Fruit fly (Drosophila melanogaster) whole organism, embryonic: ENCODE measurements around the gene Adh.

Source experiments
- Ada2b ChIP-seq: fragments of 200-800 bp; sonication (Bioruptor generic); IDR thresholded peaks from 2 replicates; pipeline ENCODE4 v1.3.6; 2022; ENCODE audit warnings: missing biosample characterization, missing genetic modification characterization
- BEAF-32 ChIP-seq: fragments of 200-800 bp; sonication (Bioruptor generic); optimal IDR thresholded peaks from 3 replicates; lab custom pipeline; 2017; ENCODE audit warnings: missing biosample characterization, missing genetic modification characterization, mild to moderate bottlenecking, moderate library complexity, missing genetic modification reagents
- CG10979 ChIP-seq: fragments of 200-800 bp; sonication (Bioruptor generic); optimal IDR thresholded peaks from 2 replicates; lab custom pipeline; 2018; ENCODE audit warnings: missing biosample characterization, mild to moderate bottlenecking, missing genetic modification characterization, moderate library complexity
- CG11085 ChIP-seq: fragments of 200-800 bp; sonication (Bioruptor generic); IDR thresholded peaks from 2 replicates; pipeline ENCODE4 v1.3.6; 2022; ENCODE audit warnings: missing biosample characterization, missing genetic modification characterization
- CG11398 ChIP-seq: fragments of 200-800 bp; sonication (Bioruptor generic); optimal IDR thresholded peaks from 2 replicates; lab custom pipeline; 2016; ENCODE audit warnings: missing biosample characterization, missing genetic modification characterization
- CG13123 ChIP-seq: fragments of 200-800 bp; sonication (Bioruptor generic); optimal IDR thresholded peaks from 2 replicates; lab custom pipeline; 2016; ENCODE audit warnings: missing biosample characterization, missing genetic modification characterization
- CG14014 ChIP-seq: fragments of 200-800 bp; sonication (Bioruptor generic); IDR thresholded peaks from 2 replicates; pipeline ENCODE4 v1.3.6; 2022; ENCODE audit warnings: missing biosample characterization, missing genetic modification characterization
- CG15073 ChIP-seq: fragments of 200-800 bp; sonication (Bioruptor generic); optimal IDR thresholded peaks from 2 replicates; lab custom pipeline; 2016; ENCODE audit warnings: missing biosample characterization, missing genetic modification characterization
- CG1529 ChIP-seq: fragments of 200-800 bp; sonication (Bioruptor generic); optimal IDR thresholded peaks from 3 replicates; lab custom pipeline; 2018; ENCODE audit warnings: missing biosample characterization, missing genetic modification characterization
- CG16863 ChIP-seq: fragments of 200-800 bp; sonication (Bioruptor generic); optimal IDR thresholded peaks from 3 replicates; lab custom pipeline; 2016; ENCODE audit warnings: missing biosample characterization, missing genetic modification characterization
- CG17829 ChIP-seq: fragments of 200-800 bp; optimal IDR thresholded peaks from 2 replicates; lab custom pipeline; 2019; ENCODE audit warnings: missing biosample characterization, mild to moderate bottlenecking, missing genetic modification characterization, moderate library complexity
- CG30431 ChIP-seq: fragments of 200-800 bp; sonication (Bioruptor generic); optimal IDR thresholded peaks from 2 replicates; lab custom pipeline; 2017; ENCODE audit warnings: missing biosample characterization, missing genetic modification characterization
- CG32532 ChIP-seq: fragments of 200-800 bp; sonication (Bioruptor generic); IDR thresholded peaks from 2 replicates; pipeline ENCODE4 v1.3.6; 2022; ENCODE audit warnings: missing biosample characterization, missing genetic modification characterization
- CG33213 ChIP-seq: fragments of 200-800 bp; sonication (Bioruptor generic); optimal IDR thresholded peaks from 3 replicates; lab custom pipeline; 2016; ENCODE audit warnings: missing biosample characterization, missing genetic modification characterization
- CG3726 ChIP-seq: fragments of 200-800 bp; sonication (Bioruptor generic); IDR thresholded peaks from 3 replicates; pipeline ENCODE4, ENCODE4 v1.3.6; 2022; ENCODE audit warnings: missing biosample characterization, missing genetic modification characterization
- CG5245 ChIP-seq: fragments of 200-800 bp; sonication (Bioruptor generic); optimal IDR thresholded peaks from 3 replicates; lab custom pipeline; 2016; ENCODE audit warnings: missing biosample characterization, missing genetic modification characterization
- CG7745 ChIP-seq: fragments of 200-800 bp; sonication (Bioruptor generic); optimal IDR thresholded peaks from 2 replicates; lab custom pipeline; 2018; ENCODE audit warnings: missing biosample characterization, mild to moderate bottlenecking, missing genetic modification characterization, moderate library complexity
- CG8478 ChIP-seq: fragments of >200 bp; optimal IDR thresholded peaks from 2 replicates; lab custom pipeline; 2018
- Chrac-16 ChIP-seq: fragments of 200-800 bp; sonication (Bioruptor generic); optimal IDR thresholded peaks from 3 replicates; lab custom pipeline; 2016; ENCODE audit warnings: missing biosample characterization, missing genetic modification characterization
- HLH3B ChIP-seq: fragments of 200-800 bp; sonication (Bioruptor generic); IDR thresholded peaks from 2 replicates; pipeline ENCODE4 v1.3.6; 2022; ENCODE audit warnings: missing biosample characterization, missing genetic modification characterization
- HmgZ ChIP-seq: fragments of 200-800 bp; sonication (Bioruptor generic); optimal IDR thresholded peaks from 2 replicates; lab custom pipeline; 2018; ENCODE audit warnings: missing biosample characterization, mild to moderate bottlenecking, missing genetic modification characterization
- Lpt ChIP-seq: fragments of >200 bp; optimal IDR thresholded peaks from 2 replicates; lab custom pipeline; 2018; ENCODE audit warnings: missing biosample characterization, missing genetic modification characterization
- TFAM ChIP-seq: fragments of 200-800 bp; sonication (Bioruptor generic); optimal IDR thresholded peaks from 2 replicates; lab custom pipeline; 2017; ENCODE audit warnings: missing biosample characterization, missing genetic modification characterization, inconsistent platforms
- Tbp ChIP-seq: fragments of >200 bp; optimal IDR thresholded peaks from 2 replicates; lab custom pipeline; 2018; ENCODE audit warnings: missing biosample characterization, missing genetic modification characterization
- ab ChIP-seq: fragments of 200-800 bp; sonication (Bioruptor generic); optimal IDR thresholded peaks from 2 replicates; lab custom pipeline; 2016; ENCODE audit warnings: missing biosample characterization, missing genetic modification characterization
- bbx ChIP-seq: fragments of 200-800 bp; sonication (Bioruptor generic); IDR thresholded peaks from 2 replicates; pipeline ENCODE4 v1.3.6; 2022; ENCODE audit warnings: missing biosample characterization, missing genetic modification characterization; ENCODE audit not compliant: partially characterized antibody
- br ChIP-seq: fragments of >200 bp; optimal IDR thresholded peaks from 2 replicates; lab custom pipeline; 2017
- bsh ChIP-seq, 2 experiments: fragments of 200-800 bp; sonication (Bioruptor generic); optimal IDR thresholded peaks; 2 replicates each; lab custom pipeline; 2017 to 2018; ENCODE audit warnings: mild to moderate bottlenecking in 2 of 2, missing biosample characterization in 2 of 2, missing genetic modification characterization in 2 of 2, moderate library complexity in 1 of 2
- cas ChIP-seq: fragments of 200-800 bp; sonication (Bioruptor generic); IDR thresholded peaks from 2 replicates; pipeline ENCODE4 v1.3.6; 2022; ENCODE audit warnings: missing biosample characterization, missing genetic modification characterization
- chm ChIP-seq: fragments of 200-800 bp; sonication (Bioruptor generic); IDR thresholded peaks from 2 replicates; pipeline ENCODE4 v1.3.6; 2022; ENCODE audit warnings: missing biosample characterization, missing genetic modification characterization
- danr ChIP-seq: fragments of 200-800 bp; sonication (Bioruptor generic); IDR thresholded peaks from 2 replicates; pipeline ENCODE4 v1.3.6; 2022; ENCODE audit warnings: missing biosample characterization, missing genetic modification characterization
- dpn ChIP-seq, 2 experiments: fragments of 200-800 bp; sonication (Bioruptor generic); optimal IDR thresholded peaks; 3 replicates each; lab custom pipeline; 2016; ENCODE audit warnings: missing biosample characterization in 2 of 2, missing genetic modification characterization in 2 of 2
- en ChIP-seq: fragments of 200-800 bp; sonication (Bioruptor generic); optimal IDR thresholded peaks from 2 replicates; lab custom pipeline; 2016; ENCODE audit warnings: missing biosample characterization, missing genetic modification characterization
- fd64A ChIP-seq: fragments of 200-800 bp; sonication (Bioruptor generic); optimal IDR thresholded peaks from 3 replicates; lab custom pipeline; 2018; ENCODE audit warnings: missing biosample characterization, mild to moderate bottlenecking, missing genetic modification characterization
- fu2 ChIP-seq: fragments of 200-800 bp; sonication (Bioruptor generic); optimal IDR thresholded peaks from 2 replicates; lab custom pipeline; 2016; ENCODE audit warnings: missing biosample characterization, missing genetic modification characterization
- gfzf ChIP-seq: fragments of 200-800 bp; sonication (Bioruptor generic); optimal IDR thresholded peaks from 2 replicates; lab custom pipeline; 2016; ENCODE audit warnings: missing biosample characterization, mild to moderate bottlenecking, missing genetic modification characterization, moderate library complexity
- grau ChIP-seq: fragments of 200-800 bp; optimal IDR thresholded peaks from 3 replicates; lab custom pipeline; 2019; ENCODE audit warnings: missing biosample characterization, mild to moderate bottlenecking, missing genetic modification characterization, moderate library complexity
- h ChIP-seq: fragments of >200 bp; optimal IDR thresholded peaks from 2 replicates; lab custom pipeline; 2017
- hkb ChIP-seq, 2 experiments: fragments of 200-800 bp in 1 of 2; fragments of >200 bp in 1 of 2; sonication (Bioruptor generic) in 1 of 2; IDR thresholded peaks in 1 of 2; optimal IDR thresholded peaks in 1 of 2; 2 replicates each; pipeline versions ENCODE4 v1.3.6 to Lab custom; 2017 to 2022; ENCODE audit warnings: missing biosample characterization in 1 of 2, missing genetic modification characterization in 1 of 2
- inv ChIP-seq: fragments of 200-800 bp; sonication (Bioruptor generic); IDR thresholded peaks from 2 replicates; pipeline ENCODE4 v1.3.6; 2022; ENCODE audit warnings: missing biosample characterization, missing genetic modification characterization; ENCODE audit not compliant: partially characterized antibody
- pfk ChIP-seq: fragments of 200-800 bp; sonication (Bioruptor generic); optimal IDR thresholded peaks from 2 replicates; lab custom pipeline; 2018; ENCODE audit warnings: missing biosample characterization, mild to moderate bottlenecking, missing genetic modification characterization, moderate library complexity
- pita ChIP-seq: fragments of 200-800 bp; sonication (Bioruptor generic); optimal IDR thresholded peaks from 2 replicates; lab custom pipeline; 2017; ENCODE audit warnings: missing biosample characterization, mild to moderate bottlenecking, missing genetic modification characterization
- prd ChIP-seq, 3 experiments: fragments of >200 bp in 2 of 3; fragments of 200-800 bp in 1 of 3; sonication (Bioruptor generic) in 1 of 3; optimal IDR thresholded peaks in 2 of 3; IDR thresholded peaks in 1 of 3; 2 replicates in 2 of 3; 3 replicates in 1 of 3; pipeline versions ENCODE4 v1.3.6 to Lab custom; 2017 to 2022; ENCODE audit warnings: missing biosample characterization in 1 of 3, missing genetic modification characterization in 1 of 3
- pros ChIP-seq: fragments of 200-800 bp; sonication (Bioruptor generic); optimal IDR thresholded peaks from 3 replicates; lab custom pipeline; 2019; ENCODE audit warnings: missing biosample characterization, mild to moderate bottlenecking, missing genetic modification characterization, moderate library complexity
- pum ChIP-seq: fragments of 200-800 bp; sonication (Bioruptor generic); optimal IDR thresholded peaks from 2 replicates; lab custom pipeline; 2016; ENCODE audit warnings: missing biosample characterization, missing genetic modification characterization
- salm ChIP-seq: fragments of 200-800 bp; sonication (Bioruptor generic); optimal IDR thresholded peaks from 2 replicates; lab custom pipeline; 2018; ENCODE audit warnings: missing biosample characterization, mild to moderate bottlenecking, missing genetic modification characterization
- sc ChIP-seq, 3 experiments: fragments of >200 bp in 2 of 3; fragments of 200-800 bp in 1 of 3; sonication (Bioruptor generic) in 1 of 3; optimal IDR thresholded peaks; 2 replicates in 2 of 3; 3 replicates in 1 of 3; lab custom pipeline; 2017; ENCODE audit warnings: mild to moderate bottlenecking in 1 of 3, missing biosample characterization in 1 of 3, missing genetic modification characterization in 1 of 3, missing genetic modification reagents in 1 of 3
- slou ChIP-seq: fragments of 200-800 bp; sonication (Bioruptor generic); optimal IDR thresholded peaks from 3 replicates; lab custom pipeline; 2016; ENCODE audit warnings: missing biosample characterization, missing genetic modification characterization
- stwl ChIP-seq: fragments of 200-800 bp; sonication (Bioruptor generic); optimal IDR thresholded peaks from 3 replicates; lab custom pipeline; 2018; ENCODE audit warnings: missing biosample characterization, mild to moderate bottlenecking, missing genetic modification characterization, moderate library complexity
- tna ChIP-seq: fragments of 200-800 bp; sonication (Bioruptor generic); IDR thresholded peaks from 2 replicates; pipeline ENCODE4 v1.3.6; 2022; ENCODE audit warnings: missing biosample characterization, missing genetic modification characterization; ENCODE audit not compliant: partially characterized antibody
- zf30C ChIP-seq: fragments of 200-800 bp; sonication (Bioruptor generic); optimal IDR thresholded peaks from 3 replicates; lab custom pipeline; 2018; ENCODE audit warnings: missing biosample characterization, mild to moderate bottlenecking, missing genetic modification characterization

Adh gene

DNA sequence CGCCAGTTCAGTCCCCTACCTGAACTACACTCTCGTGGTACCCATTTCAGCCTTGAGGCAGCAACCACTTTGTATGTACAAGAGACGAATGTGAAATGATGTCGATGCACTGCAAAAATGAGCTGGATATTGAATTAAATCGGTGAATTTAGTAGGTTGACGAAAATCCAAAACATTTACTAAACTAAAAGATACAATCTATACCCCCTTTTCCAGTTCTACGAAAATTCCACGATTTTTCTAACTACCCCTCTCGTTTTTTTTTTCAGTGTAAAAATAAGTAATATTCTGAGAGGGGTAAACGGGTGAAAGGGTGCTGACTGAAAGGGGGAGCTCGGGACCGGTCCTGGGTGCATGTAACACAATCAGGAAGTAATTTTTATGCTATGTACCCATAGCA, 6.8 kb downstream of the Adh start (continued):
- no peak for TF ChIP-seq CG13123 (GFP tag; lab: Kevin White, UChicago)
- no peak for TF ChIP-seq Tbp (GFP tag; lab: Kevin White, UChicago)
- no peak for TF ChIP-seq tna (GFP tag; lab: Robert Waterston, UW)
- peak; percentile 14 for TF ChIP-seq zf30C
- no peak for TF ChIP-seq CG1529 (GFP tag; lab: Kevin White, UChicago)
- TF ChIP-seq prd (optimal IDR thresholded peaks at IDR 0.05; lab: Kevin White, UChicago), result no peak
- peak; percentile 74 for TF ChIP-seq prd (GFP tag; IDR thresholded peaks at IDR 0.05; lab: Robert Waterston, UW)
- TF ChIP-seq CG16863 (GFP tag; lab: Kevin White, UChicago), result peak; percentile 50
- peak; percentile 5 for TF ChIP-seq grau (tag; lab: Kevin White, UChicago)
- TF ChIP-seq CG17829 (tag; lab: Kevin White, UChicago), result peak; percentile 38
- TF ChIP-seq CG15073 (GFP tag; lab: Kevin White, UChicago), result no peak
- TF ChIP-seq h (lab: Kevin White, UChicago), result no peak
- TF ChIP-seq bbx, result no peak
- no peak for TF ChIP-seq pros (GFP tag; lab: Kevin White, UChicago)
- no peak for TF ChIP-seq ab (GFP tag; lab: Kevin White, UChicago)
- peak; percentile 56; the same call in 1 of the 2 replicates for TF ChIP-seq HLH3B (GFP tag; lab: Robert Waterston, UW)
- TF ChIP-seq cas (GFP tag; lab: Robert Waterston, UW), result no peak
- TF ChIP-seq gfzf (GFP tag; lab: Kevin White, UChicago), result no peak
- no peak for TF ChIP-seq inv (GFP tag; lab: Robert Waterston, UW)
- no peak for TF ChIP-seq slou (GFP tag; lab: Kevin White, UChicago)
- TF ChIP-seq TFAM (GFP tag; lab: Kevin White, UChicago), result no peak
- peak; percentile 76 for TF ChIP-seq CG10979 (tag; lab: Kevin White, UChicago)
- TF ChIP-seq Lpt (GFP tag; lab: Kevin White, UChicago), result no peak
- no peak for TF ChIP-seq pita (GFP tag; lab: Kevin White, UChicago)
- no peak for TF ChIP-seq pfk (GFP tag; lab: Kevin White, UChicago)
- no peak for TF ChIP-seq en (GFP tag; lab: Kevin White, UChicago)
- no peak for TF ChIP-seq hkb (optimal IDR thresholded peaks at IDR 0.05; lab: Kevin White, UChicago)
- TF ChIP-seq hkb (GFP tag; IDR thresholded peaks at IDR 0.05; lab: Robert Waterston, UW), result 0 out of 2 replicates have a peak, but pooled peaks have one; percentile 37
- no peak for TF ChIP-seq CG3726 (GFP tag; lab: Robert Waterston, UW)
- 0 out of 2 replicates have a peak, but pooled peaks have one; percentile 28 for TF ChIP-seq CG11085 (GFP tag; lab: Robert Waterston, UW)
- peak; percentile 22 for TF ChIP-seq CG11398
- no peak for TF ChIP-seq chm (GFP tag; lab: Robert Waterston, UW)
- no peak for TF ChIP-seq salm (tag; lab: Kevin White, UChicago)
- no peak for TF ChIP-seq Ada2b (GFP tag; lab: Robert Waterston, UW)
- TF ChIP-seq HmgZ (tag; lab: Kevin White, UChicago), result no peak
- TF ChIP-seq CG30431, result peak; percentile 9
- TF ChIP-seq Chrac-16 (GFP tag; lab: Kevin White, UChicago), result peak; percentile 58
- no peak for TF ChIP-seq danr (GFP tag; lab: Robert Waterston, UW)
- peak; percentile 73 to 88 for TF ChIP-seq bsh (GFP tag; optimal IDR thresholded peaks at IDR 0.05; lab: Kevin White, UChicago)
- peak; percentile 34 for TF ChIP-seq CG33213 (GFP tag; lab: Kevin White, UChicago)
- peak; percentile 21 for TF ChIP-seq stwl
- TF ChIP-seq fu2 (GFP tag; lab: Kevin White, UChicago), result no peak
- TF ChIP-seq br (lab: Kevin White, UChicago), result no peak
- TF ChIP-seq CG14014 (GFP tag; lab: Robert Waterston, UW), result no peak
- TF ChIP-seq CG8478 (lab: Kevin White, UChicago), result no peak
- peak; percentile 14; the same call in 1 of the 2 replicates for TF ChIP-seq CG32532 (GFP tag; lab: Robert Waterston, UW)
- no peak for TF ChIP-seq BEAF-32 (GFP tag; lab: Kevin White, UChicago)
- peak; percentile 65 for TF ChIP-seq pum (GFP tag; lab: Kevin White, UChicago)
- peak; percentile 41 to 43 for TF ChIP-seq dpn (GFP tag; optimal IDR thresholded peaks at IDR 0.05; lab: Kevin White, UChicago)
- no peak for TF ChIP-seq sc (optimal IDR thresholded peaks at IDR 0.05; lab: Kevin White, UChicago)
- TF ChIP-seq sc (GFP tag; optimal IDR thresholded peaks at IDR 0.05; lab: Kevin White, UChicago), result no peak
- peak; percentile 50 for TF ChIP-seq CG5245 (GFP tag; lab: Kevin White, UChicago)
- no peak for TF ChIP-seq fd64A
- TF ChIP-seq CG7745 (tag; lab: Kevin White, UChicago), result no peak
